Fruit fly (Drosophila melanogaster) Kc167 (cell line): ENCODE results near the gene CG43732.

Experiments
- Myc ChIP-seq: fragments of >200 bp; optimal IDR thresholded peaks from 2 replicates; lab custom pipeline; 2017; ENCODE audit warnings: missing external identifiers
- Sin3A ChIP-seq: fragments of >200 bp; optimal IDR thresholded peaks from 2 replicates; lab custom pipeline; 2018; ENCODE audit warnings: missing external identifiers
- h ChIP-seq: fragments of >200 bp; optimal IDR thresholded peaks from 3 replicates; lab custom pipeline; 2018; ENCODE audit warnings: missing external identifiers
- insv ChIP-seq: fragments of >200 bp; optimal IDR thresholded peaks from 3 replicates; lab custom pipeline; 2018; ENCODE audit warnings: missing external identifiers
- psq ChIP-seq: fragments of >200 bp; optimal IDR thresholded peaks from 2 replicates; lab custom pipeline; 2017; ENCODE audit warnings: missing external identifiers
- ttk ChIP-seq: sonication (Bioruptor generic); optimal IDR thresholded peaks from 2 replicates; lab custom pipeline; 2017; ENCODE audit warnings: missing external identifiers

DNA sequence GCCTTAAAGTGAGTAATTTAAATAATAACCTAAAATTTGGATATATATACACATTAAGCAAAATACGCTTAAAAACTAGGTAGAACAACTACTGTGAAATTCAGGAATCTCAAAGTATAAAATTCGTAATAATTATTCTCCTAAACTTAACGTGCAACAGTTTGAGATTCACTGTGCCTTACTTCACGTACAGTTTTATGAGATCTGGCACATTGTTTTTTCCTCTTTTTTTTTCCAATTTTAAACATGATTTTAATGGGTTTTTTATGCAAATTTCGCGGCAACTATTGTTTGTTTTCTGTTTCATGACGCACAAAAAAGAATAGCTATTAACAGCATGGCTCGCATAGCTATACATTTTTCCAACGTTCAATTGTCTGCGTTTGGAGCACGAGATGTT, 61.9 kb downstream of the CG43732 start:
- TF ChIP-seq h (lab: Kevin White, UChicago) (no peak), psq (lab: Kevin White, UChicago) (no peak), Sin3A (lab: Kevin White, UChicago) (no peak), Myc (lab: Kevin White, UChicago) (no peak), ttk (lab: Kevin White, UChicago) (no peak), insv (lab: Kevin White, UChicago) (no peak)
